Fruit fly (Drosophila melanogaster) whole organism, embryonic: ENCODE results near the gene kraken.

Experiments used
- ATbp ChIP-seq: fragments of 200-800 bp; sonication (Bioruptor generic); optimal IDR thresholded peaks from 2 replicates; lab custom pipeline; 2017; ENCODE audit warnings: missing biosample characterization, mild to moderate bottlenecking, missing genetic modification characterization, missing genetic modification reagents
- Antp ChIP-seq: fragments of 200-800 bp; sonication (Bioruptor generic); optimal IDR thresholded peaks from 3 replicates; lab custom pipeline; 2016; ENCODE audit warnings: missing biosample characterization, missing genetic modification characterization
- CG10979 ChIP-seq: fragments of 200-800 bp; sonication (Bioruptor generic); optimal IDR thresholded peaks from 2 replicates; lab custom pipeline; 2018; ENCODE audit warnings: missing biosample characterization, mild to moderate bottlenecking, missing genetic modification characterization, moderate library complexity
- CG12071 ChIP-seq: fragments of 200-800 bp; sonication (Bioruptor generic); optimal IDR thresholded peaks from 3 replicates; lab custom pipeline; 2018; ENCODE audit warnings: missing biosample characterization, mild to moderate bottlenecking, missing genetic modification characterization
- CG12299 ChIP-seq: fragments of 200-800 bp; sonication (Bioruptor generic); optimal IDR thresholded peaks from 2 replicates; lab custom pipeline; 2018; ENCODE audit warnings: missing biosample characterization, mild to moderate bottlenecking, missing genetic modification characterization
- CG12391 ChIP-seq: fragments of 200-800 bp; sonication (Bioruptor generic); optimal IDR thresholded peaks from 3 replicates; lab custom pipeline; 2018; ENCODE audit warnings: missing biosample characterization, mild to moderate bottlenecking, missing genetic modification characterization, moderate library complexity
- CG13424 ChIP-seq: fragments of 200-800 bp; sonication (Bioruptor generic); optimal IDR thresholded peaks from 2 replicates; lab custom pipeline; 2019; ENCODE audit warnings: missing biosample characterization, mild to moderate bottlenecking, missing genetic modification characterization, moderate library complexity
- CG15514 ChIP-seq: fragments of 200-800 bp; sonication (Bioruptor generic); optimal IDR thresholded peaks from 3 replicates; lab custom pipeline; 2017; ENCODE audit warnings: missing biosample characterization, missing genetic modification characterization, mild to moderate bottlenecking, moderate library complexity, missing genetic modification reagents
- CG17568 ChIP-seq: fragments of 200-800 bp; sonication (Bioruptor generic); optimal IDR thresholded peaks from 2 replicates; lab custom pipeline; 2018; ENCODE audit warnings: missing biosample characterization, mild to moderate bottlenecking, missing genetic modification characterization, moderate library complexity
- CG17829 ChIP-seq: fragments of 200-800 bp; optimal IDR thresholded peaks from 2 replicates; lab custom pipeline; 2019; ENCODE audit warnings: missing biosample characterization, mild to moderate bottlenecking, missing genetic modification characterization, moderate library complexity
- CG18262 ChIP-seq: fragments of 200-800 bp; optimal IDR thresholded peaks from 3 replicates; lab custom pipeline; 2019; ENCODE audit warnings: missing biosample characterization, mild to moderate bottlenecking, missing genetic modification characterization, moderate library complexity
- CG2678 ChIP-seq: fragments of 200-800 bp; sonication (Bioruptor generic); optimal IDR thresholded peaks from 3 replicates; lab custom pipeline; 2019; ENCODE audit warnings: missing biosample characterization, mild to moderate bottlenecking, missing genetic modification characterization, moderate library complexity
- CG2889 ChIP-seq: fragments of 200-800 bp; sonication (Bioruptor generic); IDR thresholded peaks from 3 replicates; pipeline ENCODE4 v1.3.6; 2022; ENCODE audit warnings: missing biosample characterization, missing genetic modification characterization
- CoRest ChIP-seq: fragments of 200-800 bp; sonication (Bioruptor generic); optimal IDR thresholded peaks from 3 replicates; lab custom pipeline; 2018; ENCODE audit warnings: missing biosample characterization, mild to moderate bottlenecking, missing genetic modification characterization, moderate library complexity
- Dek ChIP-seq: fragments of 200-800 bp; sonication (Bioruptor generic); optimal IDR thresholded peaks from 3 replicates; lab custom pipeline; 2019; ENCODE audit warnings: missing biosample characterization, mild to moderate bottlenecking, missing genetic modification characterization, moderate library complexity
- Fer3 ChIP-seq: fragments of 200-800 bp; sonication (Bioruptor generic); optimal IDR thresholded peaks from 2 replicates; lab custom pipeline; 2018; ENCODE audit warnings: missing biosample characterization, mild to moderate bottlenecking, missing genetic modification characterization, moderate library complexity
- Hmr ChIP-seq: fragments of 200-800 bp; sonication (Bioruptor generic); optimal IDR thresholded peaks from 3 replicates; lab custom pipeline; 2017; ENCODE audit warnings: mild to moderate bottlenecking, missing biosample characterization, missing genetic modification reagents, missing genetic modification characterization
- Jarid2 ChIP-seq: fragments of 200-800 bp; sonication (Bioruptor generic); optimal IDR thresholded peaks from 3 replicates; lab custom pipeline; 2017; ENCODE audit warnings: mild to moderate bottlenecking, missing biosample characterization, missing genetic modification reagents, missing genetic modification characterization
- MESR4 ChIP-seq: fragments of 200-800 bp; sonication (Bioruptor generic); optimal IDR thresholded peaks from 2 replicates; lab custom pipeline; 2018; ENCODE audit warnings: missing biosample characterization, mild to moderate bottlenecking, missing genetic modification characterization, moderate library complexity
- Mrtf ChIP-seq: fragments of 200-800 bp; sonication (Bioruptor generic); IDR thresholded peaks from 3 replicates; pipeline ENCODE4 v1.3.6; 2022; ENCODE audit warnings: missing biosample characterization, missing genetic modification characterization
- Neu2 ChIP-seq: fragments of 200-800 bp; sonication (Bioruptor generic); optimal IDR thresholded peaks from 3 replicates; lab custom pipeline; 2016; ENCODE audit warnings: missing biosample characterization, missing genetic modification characterization, borderline replicate concordance
- NfI ChIP-seq: fragments of 200-800 bp; sonication (Bioruptor generic); optimal IDR thresholded peaks from 3 replicates; lab custom pipeline; 2018; ENCODE audit warnings: missing biosample characterization, mild to moderate bottlenecking, missing genetic modification characterization, moderate library complexity
- Oli ChIP-seq: fragments of 200-800 bp; sonication (Bioruptor generic); optimal IDR thresholded peaks from 2 replicates; lab custom pipeline; 2018; ENCODE audit warnings: missing biosample characterization, mild to moderate bottlenecking, missing genetic modification characterization, moderate library complexity
- Rfx ChIP-seq: fragments of 200-800 bp; sonication (Bioruptor generic); IDR thresholded peaks from 2 replicates; pipeline ENCODE4 v1.3.6; 2022; ENCODE audit warnings: missing biosample characterization, missing genetic modification characterization
- Sox102F ChIP-seq: fragments of 200-800 bp; sonication (Bioruptor generic); optimal IDR thresholded peaks from 2 replicates; lab custom pipeline; 2018; ENCODE audit warnings: missing biosample characterization, mild to moderate bottlenecking, missing genetic modification characterization, moderate library complexity
- abd-A ChIP-seq: fragments of 200-800 bp; sonication (Bioruptor generic); optimal IDR thresholded peaks from 3 replicates; lab custom pipeline; 2019; ENCODE audit warnings: missing biosample characterization, mild to moderate bottlenecking, missing genetic modification characterization, moderate library complexity
- bigmax ChIP-seq: fragments of 200-800 bp; sonication (Bioruptor generic); optimal IDR thresholded peaks from 2 replicates; lab custom pipeline; 2018; ENCODE audit warnings: missing biosample characterization, mild to moderate bottlenecking, missing genetic modification characterization
- bsh ChIP-seq, 2 experiments: fragments of 200-800 bp; sonication (Bioruptor generic); optimal IDR thresholded peaks; 2 replicates each; lab custom pipeline; 2017 to 2018; ENCODE audit warnings: mild to moderate bottlenecking in 2 of 2, missing biosample characterization in 2 of 2, missing genetic modification characterization in 2 of 2, moderate library complexity in 1 of 2
- dan ChIP-seq: fragments of 200-800 bp; sonication (Bioruptor generic); IDR thresholded peaks from 2 replicates; pipeline ENCODE4 v1.3.6; 2022; ENCODE audit warnings: missing biosample characterization, missing genetic modification characterization
- grau ChIP-seq: fragments of 200-800 bp; optimal IDR thresholded peaks from 3 replicates; lab custom pipeline; 2019; ENCODE audit warnings: missing biosample characterization, mild to moderate bottlenecking, missing genetic modification characterization, moderate library complexity
- ind ChIP-seq: fragments of 200-800 bp; sonication (Bioruptor generic); optimal IDR thresholded peaks from 3 replicates; lab custom pipeline; 2016; ENCODE audit warnings: missing biosample characterization, missing genetic modification characterization
- jing ChIP-seq: fragments of 200-800 bp; sonication (Bioruptor generic); optimal IDR thresholded peaks from 2 replicates; lab custom pipeline; 2018; ENCODE audit warnings: missing biosample characterization, mild to moderate bottlenecking, missing genetic modification characterization
- kah ChIP-seq: fragments of 200-800 bp; sonication (Bioruptor generic); optimal IDR thresholded peaks from 2 replicates; lab custom pipeline; 2018; ENCODE audit warnings: missing biosample characterization, mild to moderate bottlenecking, missing genetic modification characterization
- kay ChIP-seq: fragments of 200-800 bp; sonication (Bioruptor generic); optimal IDR thresholded peaks from 2 replicates; lab custom pipeline; 2016; ENCODE audit warnings: missing biosample characterization, missing genetic modification characterization
- lab ChIP-seq: fragments of 200-800 bp; sonication (Bioruptor generic); optimal IDR thresholded peaks from 3 replicates; lab custom pipeline; 2017; ENCODE audit warnings: missing biosample characterization, missing genetic modification characterization, mild to moderate bottlenecking, moderate library complexity, missing genetic modification reagents
- lola ChIP-seq, 3 experiments: fragments of >200 bp in 2 of 3; fragments of 200-800 bp in 1 of 3; sonication (Bioruptor generic) in 1 of 3; optimal IDR thresholded peaks; 2 replicates each; lab custom pipeline; 2017 to 2019; ENCODE audit warnings: missing biosample characterization in 3 of 3, missing genetic modification characterization in 3 of 3, mild to moderate bottlenecking in 1 of 3, moderate library complexity in 1 of 3
- lov ChIP-seq, 2 experiments: fragments of 200-800 bp in 1 of 2; fragments of >200 bp in 1 of 2; sonication (Bioruptor generic) in 1 of 2; IDR thresholded peaks in 1 of 2; optimal IDR thresholded peaks in 1 of 2; 2 replicates in 1 of 2; 3 replicates in 1 of 2; pipeline versions ENCODE4 v1.3.6 to Lab custom; 2017 to 2022; ENCODE audit warnings: missing biosample characterization in 1 of 2, missing genetic modification characterization in 1 of 2
- luna ChIP-seq: fragments of 200-800 bp; sonication (Bioruptor generic); optimal IDR thresholded peaks from 2 replicates; lab custom pipeline; 2016; ENCODE audit warnings: missing biosample characterization, missing genetic modification characterization
- maf-S ChIP-seq: fragments of 200-800 bp; sonication (Bioruptor generic); optimal IDR thresholded peaks from 2 replicates; lab custom pipeline; 2016; ENCODE audit warnings: missing biosample characterization, missing genetic modification characterization
- mam ChIP-seq: fragments of 200-800 bp; sonication (Bioruptor generic); optimal IDR thresholded peaks from 3 replicates; lab custom pipeline; 2016; ENCODE audit warnings: missing biosample characterization, missing genetic modification characterization
- nerfin-1 ChIP-seq: fragments of 200-800 bp; sonication (Bioruptor generic); optimal IDR thresholded peaks from 3 replicates; lab custom pipeline; 2019; ENCODE audit warnings: missing biosample characterization, mild to moderate bottlenecking, missing genetic modification characterization, moderate library complexity
- oc ChIP-seq: fragments of 200-800 bp; sonication (Bioruptor generic); optimal IDR thresholded peaks from 2 replicates; lab custom pipeline; 2018; ENCODE audit warnings: missing biosample characterization, mild to moderate bottlenecking, missing genetic modification characterization, moderate library complexity
- row ChIP-seq: fragments of 200-800 bp; sonication (Bioruptor generic); IDR thresholded peaks from 3 replicates; pipeline ENCODE4 v1.3.6; 2022; ENCODE audit warnings: missing biosample characterization, missing genetic modification characterization
- tup ChIP-seq: fragments of 200-800 bp; sonication (Bioruptor generic); optimal IDR thresholded peaks from 2 replicates; lab custom pipeline; 2016; ENCODE audit warnings: missing biosample characterization, mild to moderate bottlenecking, missing genetic modification characterization, moderate library complexity
- twi ChIP-seq: fragments of 200-800 bp; optimal IDR thresholded peaks from 2 replicates; lab custom pipeline; 2019; ENCODE audit warnings: missing biosample characterization, mild to moderate bottlenecking, missing genetic modification characterization, moderate library complexity
- unpg ChIP-seq: fragments of 200-800 bp; sonication (Bioruptor generic); optimal IDR thresholded peaks from 3 replicates; lab custom pipeline; 2018; ENCODE audit warnings: missing biosample characterization, mild to moderate bottlenecking, missing genetic modification characterization, moderate library complexity
- wek ChIP-seq: fragments of 200-800 bp; sonication (Bioruptor generic); optimal IDR thresholded peaks from 3 replicates; lab custom pipeline; 2018; ENCODE audit warnings: missing biosample characterization, mild to moderate bottlenecking, missing genetic modification characterization, moderate library complexity
- zfh1 ChIP-seq: fragments of 200-800 bp; sonication (Bioruptor generic); IDR thresholded peaks from 3 replicates; pipeline ENCODE4 v1.3.6; 2022; ENCODE audit warnings: missing biosample characterization, missing genetic modification characterization

Gene kraken

DNA sequence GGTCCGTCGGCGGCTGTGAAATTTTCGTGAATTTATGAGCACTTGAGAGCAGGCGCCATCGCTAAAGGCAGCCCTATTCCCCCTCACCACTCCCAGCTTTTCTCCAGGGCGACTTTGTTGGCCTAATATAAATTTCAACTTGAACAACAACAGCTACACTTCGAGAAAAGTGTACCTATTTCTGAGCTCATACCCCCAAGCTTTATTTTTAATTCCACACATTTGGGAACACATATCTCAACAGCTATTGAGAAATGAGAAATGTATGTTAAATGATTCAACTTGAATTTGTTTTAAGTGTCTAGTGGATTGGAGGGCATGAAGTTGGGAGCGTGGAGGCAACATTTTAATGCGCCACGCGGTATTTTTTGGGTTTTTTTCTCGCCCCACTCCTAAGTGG lies 34.2 kb downstream of the kraken start (continued):
- no peak for TF ChIP-seq dan
- peak; percentile 54; the same call in 2 of the 3 replicates for TF ChIP-seq row (GFP tag; lab: Robert Waterston, UW)
- TF ChIP-seq lov (optimal IDR thresholded peaks at IDR 0.05; lab: Kevin White, UChicago): no peak
- TF ChIP-seq lov (GFP tag; IDR thresholded peaks at IDR 0.05; lab: Robert Waterston, UW): no peak
- TF ChIP-seq CG12391: peak; percentile 14
- no peak for TF ChIP-seq wek (GFP tag; lab: Kevin White, UChicago)
- 0 out of 3 replicates have a peak, but pooled peaks have one; percentile 32 for TF ChIP-seq zfh1 (GFP tag; lab: Robert Waterston, UW)
- TF ChIP-seq Oli: peak; percentile 20
- no peak for TF ChIP-seq bigmax (GFP tag; lab: Kevin White, UChicago)
- TF ChIP-seq kay (GFP tag; lab: Kevin White, UChicago): no peak
- peak; percentile 34 for TF ChIP-seq mam (GFP tag; lab: Kevin White, UChicago)
- peak; percentile 18 for TF ChIP-seq CG15514
- no peak for TF ChIP-seq Neu2 (GFP tag; lab: Kevin White, UChicago)
- TF ChIP-seq tup (GFP tag; lab: Kevin White, UChicago): no peak
- peak; percentile 46 for TF ChIP-seq abd-A (tag; lab: Kevin White, UChicago)
- no peak for TF ChIP-seq unpg (GFP tag; lab: Kevin White, UChicago)
- peak; percentile 29 for TF ChIP-seq ind (GFP tag; lab: Kevin White, UChicago)
- peak; percentile 4 for TF ChIP-seq Antp
- TF ChIP-seq CoRest (tag; lab: Kevin White, UChicago): no peak
- TF ChIP-seq CG17829: no peak
- no peak for TF ChIP-seq CG17568 (GFP tag; lab: Kevin White, UChicago)
- no peak for TF ChIP-seq nerfin-1
- TF ChIP-seq ATbp (GFP tag; lab: Kevin White, UChicago): peak; percentile 7
- TF ChIP-seq lola (GFP tag; optimal IDR thresholded peaks at IDR 0.05; lab: Kevin White, UChicago): no peak
- TF ChIP-seq CG2678 (tag; lab: Kevin White, UChicago): peak; percentile 54
- no peak for TF ChIP-seq Jarid2 (GFP tag; lab: Kevin White, UChicago)
- peak; percentile 5 for TF ChIP-seq CG13424 (tag; lab: Kevin White, UChicago)
- TF ChIP-seq kah (GFP tag; lab: Kevin White, UChicago): no peak
- no peak for TF ChIP-seq Mrtf
- TF ChIP-seq CG12071 (GFP tag; lab: Kevin White, UChicago): peak; percentile 11
- TF ChIP-seq CG12299 (tag; lab: Kevin White, UChicago): no peak
- TF ChIP-seq Hmr: peak; percentile 55
- no peak for TF ChIP-seq maf-S (GFP tag; lab: Kevin White, UChicago)
- no peak for TF ChIP-seq MESR4
- no peak for TF ChIP-seq twi
- TF ChIP-seq luna (GFP tag; lab: Kevin White, UChicago): no peak
- TF ChIP-seq Fer3 (tag; lab: Kevin White, UChicago): peak; percentile 34
- TF ChIP-seq CG10979 (tag; lab: Kevin White, UChicago): no peak
- no peak for TF ChIP-seq CG18262
- peak; percentile 42; the same call in 1 of the 2 replicates for TF ChIP-seq Rfx (GFP tag; lab: Robert Waterston, UW)
- peak; percentile 20 for TF ChIP-seq NfI (GFP tag; lab: Kevin White, UChicago)
- peak in 1 of 2 experiments; percentile 17 for TF ChIP-seq bsh (GFP tag; optimal IDR thresholded peaks at IDR 0.05; lab: Kevin White, UChicago)
- TF ChIP-seq lab (GFP tag; lab: Kevin White, UChicago): peak; percentile 59
- 0 out of 3 replicates have a peak, but pooled peaks have one; percentile 20 for TF ChIP-seq CG2889
- TF ChIP-seq Sox102F (GFP tag; lab: Kevin White, UChicago): peak; percentile 42
- TF ChIP-seq grau (tag; lab: Kevin White, UChicago): peak; percentile 11
- TF ChIP-seq oc (tag; lab: Kevin White, UChicago): no peak
- TF ChIP-seq Dek (tag; lab: Kevin White, UChicago): no peak
- no peak for TF ChIP-seq jing (GFP tag; lab: Kevin White, UChicago)
